Fruit fly (Drosophila melanogaster) whole organism, embryonic: ENCODE data around the gene prd1.

Source experiments
- Bgb ChIP-seq: fragments of 200-800 bp; sonication (Bioruptor generic); IDR thresholded peaks from 2 replicates; pipeline ENCODE4 v1.3.6; 2022; ENCODE audit warnings: missing biosample characterization, missing genetic modification characterization; ENCODE audit not compliant: partially characterized antibody
- CG10274 ChIP-seq: fragments of 200-800 bp; sonication (Bioruptor generic); optimal IDR thresholded peaks from 3 replicates; lab custom pipeline; 2017; ENCODE audit warnings: missing biosample characterization, mild to moderate bottlenecking, missing genetic modification characterization
- CG10959 ChIP-seq: fragments of 200-800 bp; sonication (Bioruptor generic); IDR thresholded peaks from 2 replicates; pipeline ENCODE4 v1.3.6; 2022; ENCODE audit warnings: missing biosample characterization, missing genetic modification characterization
- CG12769 ChIP-seq: fragments of 200-800 bp; sonication (Bioruptor generic); optimal IDR thresholded peaks from 2 replicates; lab custom pipeline; 2019; ENCODE audit warnings: missing biosample characterization, mild to moderate bottlenecking, missing genetic modification characterization, moderate library complexity
- CG14441 ChIP-seq: fragments of 200-800 bp; sonication (Bioruptor generic); IDR thresholded peaks from 2 replicates; pipeline ENCODE4 v1.3.6; 2022; ENCODE audit warnings: missing biosample characterization, missing genetic modification characterization
- CG14710 ChIP-seq: fragments of 200-800 bp; sonication (Bioruptor generic); optimal IDR thresholded peaks from 3 replicates; lab custom pipeline; 2019; ENCODE audit warnings: missing biosample characterization, mild to moderate bottlenecking, missing genetic modification characterization, moderate library complexity
- CG15479 ChIP-seq: fragments of 200-800 bp; sonication (Bioruptor generic); optimal IDR thresholded peaks from 3 replicates; lab custom pipeline; 2019; ENCODE audit warnings: missing biosample characterization, mild to moderate bottlenecking, missing genetic modification characterization, moderate library complexity
- CG15601 ChIP-seq: fragments of 200-800 bp; sonication (Bioruptor generic); optimal IDR thresholded peaks from 3 replicates; lab custom pipeline; 2019; ENCODE audit warnings: missing biosample characterization, mild to moderate bottlenecking, missing genetic modification characterization, moderate library complexity
- CG1603 ChIP-seq: fragments of 200-800 bp; sonication (Bioruptor generic); optimal IDR thresholded peaks from 2 replicates; lab custom pipeline; 2019; ENCODE audit warnings: missing biosample characterization, mild to moderate bottlenecking, missing genetic modification characterization, moderate library complexity
- CG16779 ChIP-seq: fragments of 200-800 bp; sonication (Bioruptor generic); IDR thresholded peaks from 2 replicates; pipeline ENCODE4 v1.3.6; 2022; ENCODE audit warnings: missing biosample characterization, missing genetic modification characterization
- CG17612 ChIP-seq: fragments of 200-800 bp; sonication (Bioruptor generic); IDR thresholded peaks from 2 replicates; pipeline ENCODE4 v1.3.6; 2022; ENCODE audit warnings: missing biosample characterization, missing genetic modification characterization
- CG2678 ChIP-seq: fragments of 200-800 bp; sonication (Bioruptor generic); optimal IDR thresholded peaks from 3 replicates; lab custom pipeline; 2019; ENCODE audit warnings: missing biosample characterization, mild to moderate bottlenecking, missing genetic modification characterization, moderate library complexity
- CG34376 ChIP-seq: fragments of 200-800 bp; sonication (Bioruptor generic); optimal IDR thresholded peaks from 2 replicates; lab custom pipeline; 2018; ENCODE audit warnings: missing biosample characterization, mild to moderate bottlenecking, missing genetic modification characterization
- CG34422 ChIP-seq: fragments of 200-800 bp; sonication (Bioruptor generic); IDR thresholded peaks from 3 replicates; pipeline ENCODE4 v1.3.6; 2022; ENCODE audit warnings: missing biosample characterization, missing genetic modification characterization
- CG4730 ChIP-seq: fragments of 200-800 bp; sonication (Bioruptor generic); IDR thresholded peaks from 2 replicates; pipeline ENCODE4 v1.3.6; 2022; ENCODE audit warnings: missing biosample characterization, missing genetic modification characterization
- CG5953 ChIP-seq: fragments of 200-800 bp; sonication (Bioruptor generic); IDR thresholded peaks from 2 replicates; pipeline ENCODE4 v1.3.6; 2022; ENCODE audit warnings: missing biosample characterization, missing genetic modification characterization
- CG6175 ChIP-seq: fragments of 200-800 bp; sonication (Bioruptor generic); IDR thresholded peaks from 3 replicates; pipeline ENCODE4 v1.3.6; 2022; ENCODE audit warnings: missing biosample characterization, missing genetic modification characterization
- CG6791 ChIP-seq: fragments of 200-800 bp; sonication (Bioruptor generic); IDR thresholded peaks from 3 replicates; pipeline ENCODE4 v1.3.6; 2022; ENCODE audit warnings: missing biosample characterization, missing genetic modification characterization; ENCODE audit not compliant: partially characterized antibody
- CG8290 ChIP-seq, 3 experiments: fragments of 200-800 bp; sonication (Bioruptor generic); optimal IDR thresholded peaks; 2 replicates each; lab custom pipeline; 2016 to 2019; ENCODE audit warnings: missing biosample characterization in 3 of 3, missing genetic modification characterization in 3 of 3, mild to moderate bottlenecking in 2 of 3, moderate library complexity in 1 of 3
- D ChIP-seq, 2 experiments: fragments of 200-800 bp in 1 of 2; fragments of >200 bp in 1 of 2; sonication (Bioruptor generic) in 1 of 2; optimal IDR thresholded peaks; 2 replicates in 1 of 2; 3 replicates in 1 of 2; lab custom pipeline; 2017; ENCODE audit warnings: mild to moderate bottlenecking in 1 of 2, missing biosample characterization in 1 of 2, missing genetic modification characterization in 1 of 2, missing genetic modification reagents in 1 of 2
- Deaf1 ChIP-seq: fragments of 200-800 bp; optimal IDR thresholded peaks from 3 replicates; lab custom pipeline; 2019; ENCODE audit warnings: missing biosample characterization, mild to moderate bottlenecking, missing genetic modification characterization, moderate library complexity
- Ets65A ChIP-seq: fragments of 200-800 bp; sonication (Bioruptor generic); peaks from one replicate; lab custom pipeline; 2016; ENCODE audit warnings: missing biosample characterization, missing genetic modification characterization
- HLHmδ ChIP-seq: fragments of 200-800 bp; sonication (Bioruptor generic); optimal IDR thresholded peaks from 2 replicates; lab custom pipeline; 2018; ENCODE audit warnings: missing biosample characterization, mild to moderate bottlenecking, missing genetic modification characterization, moderate library complexity
- Mad ChIP-seq: fragments of 200-800 bp; sonication (Bioruptor generic); optimal IDR thresholded peaks from 2 replicates; lab custom pipeline; 2016; ENCODE audit warnings: missing biosample characterization, missing genetic modification characterization
- Med ChIP-seq: fragments of 200-800 bp; sonication (Bioruptor generic); peaks from one replicate; lab custom pipeline; 2016; ENCODE audit warnings: missing biosample characterization, missing genetic modification characterization, mild to moderate bottlenecking, inconsistent platforms, moderate library complexity
- Xrp1 ChIP-seq: fragments of 200-800 bp; sonication (Bioruptor generic); IDR thresholded peaks from 2 replicates; pipeline ENCODE4 v1.3.6; 2022; ENCODE audit warnings: missing biosample characterization, missing genetic modification characterization
- ara ChIP-seq: fragments of 200-800 bp; sonication (Bioruptor generic); IDR thresholded peaks from 2 replicates; pipeline ENCODE4 v1.3.6; 2022; ENCODE audit warnings: missing biosample characterization, missing genetic modification characterization
- ato ChIP-seq: fragments of 200-800 bp; sonication (Bioruptor generic); IDR thresholded peaks from 2 replicates; pipeline ENCODE4 v1.3.6; 2022; ENCODE audit warnings: missing biosample characterization, missing genetic modification characterization; ENCODE audit not compliant: partially characterized antibody
- cg ChIP-seq: fragments of 200-800 bp; sonication (Bioruptor generic); optimal IDR thresholded peaks from 3 replicates; lab custom pipeline; 2019; ENCODE audit warnings: missing biosample characterization, mild to moderate bottlenecking, missing genetic modification characterization, moderate library complexity
- ci ChIP-seq: fragments of 200-800 bp; sonication (Bioruptor generic); IDR thresholded peaks from 3 replicates; pipeline ENCODE4 v1.3.6; 2022; ENCODE audit warnings: missing biosample characterization, missing genetic modification characterization
- gce ChIP-seq: fragments of 200-800 bp; sonication (Bioruptor generic); IDR thresholded peaks from 3 replicates; pipeline ENCODE4 v1.3.6; 2022; ENCODE audit warnings: missing biosample characterization, missing genetic modification characterization
- jumu ChIP-seq: fragments of 200-800 bp; sonication (Bioruptor generic); optimal IDR thresholded peaks from 3 replicates; lab custom pipeline; 2016; ENCODE audit warnings: missing biosample characterization, missing genetic modification characterization
- lov ChIP-seq, 2 experiments: fragments of 200-800 bp in 1 of 2; fragments of >200 bp in 1 of 2; sonication (Bioruptor generic) in 1 of 2; IDR thresholded peaks in 1 of 2; optimal IDR thresholded peaks in 1 of 2; 2 replicates in 1 of 2; 3 replicates in 1 of 2; pipeline versions ENCODE4 v1.3.6 to Lab custom; 2017 to 2022; ENCODE audit warnings: missing biosample characterization in 1 of 2, missing genetic modification characterization in 1 of 2
- otp ChIP-seq: fragments of 200-800 bp; sonication (Bioruptor generic); IDR thresholded peaks from 3 replicates; pipeline ENCODE4, ENCODE4 v1.3.6; 2022; ENCODE audit warnings: missing biosample characterization, missing genetic modification characterization
- pnt ChIP-seq: fragments of 200-800 bp; sonication (Bioruptor generic); optimal IDR thresholded peaks from 3 replicates; lab custom pipeline; 2016; ENCODE audit warnings: missing biosample characterization, missing genetic modification characterization
- pros ChIP-seq: fragments of 200-800 bp; sonication (Bioruptor generic); optimal IDR thresholded peaks from 3 replicates; lab custom pipeline; 2019; ENCODE audit warnings: missing biosample characterization, mild to moderate bottlenecking, missing genetic modification characterization, moderate library complexity
- ttk ChIP-seq: fragments of 200-800 bp; sonication (Bioruptor generic); IDR thresholded peaks from 2 replicates; pipeline ENCODE4 v2.1.2; 2022; ENCODE audit warnings: missing biosample characterization, missing genetic modification characterization
- zf30C ChIP-seq: fragments of 200-800 bp; sonication (Bioruptor generic); optimal IDR thresholded peaks from 3 replicates; lab custom pipeline; 2018; ENCODE audit warnings: missing biosample characterization, mild to moderate bottlenecking, missing genetic modification characterization

The prd1 gene

DNA sequence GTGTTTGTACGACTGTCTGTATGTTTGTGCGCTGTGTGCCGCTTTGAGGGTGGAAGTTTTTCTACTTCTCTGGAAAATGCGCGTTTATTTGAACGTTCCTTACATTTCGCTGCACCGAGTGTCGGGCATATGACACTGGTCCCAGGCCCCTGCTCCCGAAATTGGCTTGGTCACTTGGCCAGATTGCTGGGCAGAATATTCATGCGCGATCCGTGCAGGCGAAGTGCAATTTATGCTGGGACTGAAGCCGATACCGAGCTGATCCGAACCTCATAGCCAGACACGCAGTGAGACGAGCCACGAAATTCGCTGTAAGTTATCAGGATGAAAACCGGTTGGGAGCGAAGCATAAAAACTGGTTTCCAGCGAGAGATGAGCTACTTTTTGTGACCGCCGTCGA is 7.9 kb downstream of the prd1 start (continued):
- TF ChIP-seq CG34376 (GFP tag; lab: Kevin White, UChicago): no peak
- peak; percentile 66 for TF ChIP-seq CG12769
- no peak for TF ChIP-seq zf30C
- TF ChIP-seq jumu (GFP tag; lab: Kevin White, UChicago): no peak
- TF ChIP-seq CG6791 (GFP tag; lab: Robert Waterston, UW): 0 out of 3 replicates have a peak, but pooled peaks have one; percentile 25
- TF ChIP-seq CG16779 (GFP tag; lab: Robert Waterston, UW): 0 out of 2 replicates have a peak, but pooled peaks have one; percentile 35
- no peak for TF ChIP-seq CG2678
- TF ChIP-seq D (optimal IDR thresholded peaks at IDR 0.05; lab: Kevin White, UChicago): peak; percentile 88
- no peak for TF ChIP-seq D (GFP tag; optimal IDR thresholded peaks at IDR 0.05; lab: Kevin White, UChicago)
- peak; percentile 21; the same call in 1 of the 2 replicates for TF ChIP-seq CG14441 (GFP tag; lab: Robert Waterston, UW)
- no peak for TF ChIP-seq ato
- TF ChIP-seq CG6175 (GFP tag; lab: Robert Waterston, UW): 0 out of 3 replicates have a peak, but pooled peaks have one; percentile 9
- 0 out of 2 replicates have a peak, but pooled peaks have one; percentile 19 for TF ChIP-seq ara (GFP tag; lab: Robert Waterston, UW)
- peak; percentile 42 for TF ChIP-seq HLHmδ (GFP tag; lab: Kevin White, UChicago)
- peak; percentile 83 for TF ChIP-seq ci (GFP tag; lab: Robert Waterston, UW)
- peak; percentile 84 for TF ChIP-seq Med (GFP tag; lab: Kevin White, UChicago)
- TF ChIP-seq pnt (GFP tag; lab: Kevin White, UChicago): no peak
- no peak for TF ChIP-seq CG8290 (GFP tag; optimal IDR thresholded peaks at IDR 0.05; lab: Kevin White, UChicago)
- peak in 1 of 2 experiments; percentile 56 for TF ChIP-seq CG8290 (tag; optimal IDR thresholded peaks at IDR 0.05; lab: Kevin White, UChicago)
- TF ChIP-seq gce: peak; percentile 19; the same call in 1 of the 3 replicates
- no peak for TF ChIP-seq lov (optimal IDR thresholded peaks at IDR 0.05; lab: Kevin White, UChicago)
- 0 out of 3 replicates have a peak, but pooled peaks have one; percentile 31 for TF ChIP-seq lov (GFP tag; IDR thresholded peaks at IDR 0.05; lab: Robert Waterston, UW)
- 0 out of 3 replicates have a peak, but pooled peaks have one; percentile 5 for TF ChIP-seq otp (GFP tag; lab: Robert Waterston, UW)
- TF ChIP-seq CG1603 (tag; lab: Kevin White, UChicago): peak; percentile 67
- peak; percentile 69 for TF ChIP-seq Ets65A
- peak; percentile 96 for TF ChIP-seq CG10274 (GFP tag; lab: Kevin White, UChicago)
- TF ChIP-seq ttk (GFP tag; lab: Robert Waterston, UW): peak; percentile 48; the same call in 1 of the 2 replicates
- TF ChIP-seq CG14710: no peak
- TF ChIP-seq CG17612 (GFP tag; lab: Robert Waterston, UW): no peak
- TF ChIP-seq Mad (GFP tag; lab: Kevin White, UChicago): no peak
- 0 out of 2 replicates have a peak, but pooled peaks have one; percentile 43 for TF ChIP-seq CG5953
- TF ChIP-seq CG10959 (GFP tag; lab: Robert Waterston, UW): 0 out of 2 replicates have a peak, but pooled peaks have one; percentile 14
- no peak for TF ChIP-seq CG15601 (tag; lab: Kevin White, UChicago)
- TF ChIP-seq cg (GFP tag; lab: Kevin White, UChicago): peak; percentile 3
- peak; percentile 40; the same call in 1 of the 3 replicates for TF ChIP-seq CG34422 (GFP tag; lab: Robert Waterston, UW)
- peak; percentile 70 for TF ChIP-seq Deaf1
- TF ChIP-seq Bgb (GFP tag; lab: Robert Waterston, UW): peak; percentile 36
- TF ChIP-seq CG4730 (GFP tag; lab: Robert Waterston, UW): 0 out of 2 replicates have a peak, but pooled peaks have one; percentile 5
- TF ChIP-seq pros: peak; percentile 64
- peak; percentile 98 for TF ChIP-seq CG15479 (GFP tag; lab: Kevin White, UChicago)
- 0 out of 2 replicates have a peak, but pooled peaks have one; percentile 4 for TF ChIP-seq Xrp1 (GFP tag; lab: Robert Waterston, UW)
